Fruit fly (Drosophila melanogaster) whole organism, prepupa: ENCODE data around the gene dUTPase.

Experiments used
- CG10631 ChIP-seq: fragments of 200-800 bp; sonication (Bioruptor generic); optimal IDR thresholded peaks from 2 replicates; lab custom pipeline; 2016; ENCODE audit warnings: missing biosample characterization, missing genetic modification characterization
- CG10669 ChIP-seq: fragments of 200-800 bp; sonication (Bioruptor generic); optimal IDR thresholded peaks from 3 replicates; lab custom pipeline; 2018; ENCODE audit warnings: missing biosample characterization, mild to moderate bottlenecking, missing genetic modification characterization, moderate library complexity
- CG11294 ChIP-seq: fragments of 200-800 bp; sonication (Bioruptor generic); IDR thresholded peaks from 2 replicates; pipeline ENCODE4 v1.3.6; 2022; ENCODE audit warnings: missing biosample characterization, missing genetic modification characterization
- CG11902 ChIP-seq: fragments of 200-800 bp; sonication (Bioruptor generic); optimal IDR thresholded peaks from 3 replicates; lab custom pipeline; 2016; ENCODE audit warnings: missing biosample characterization, missing genetic modification characterization
- CG15336 ChIP-seq: fragments of 200-800 bp; sonication (Bioruptor generic); IDR thresholded peaks from 2 replicates; pipeline ENCODE4 v1.3.6; 2022; ENCODE audit warnings: missing biosample characterization, missing genetic modification characterization
- CG1621 ChIP-seq: fragments of 200-800 bp; sonication (Bioruptor generic); optimal IDR thresholded peaks from 3 replicates; lab custom pipeline; 2018; ENCODE audit warnings: missing biosample characterization, mild to moderate bottlenecking, missing genetic modification characterization
- CG16779 ChIP-seq: fragments of 200-800 bp; sonication (Bioruptor generic); optimal IDR thresholded peaks from 3 replicates; lab custom pipeline; 2017; ENCODE audit warnings: missing biosample characterization, mild to moderate bottlenecking, missing genetic modification characterization
- CG3032 ChIP-seq: fragments of 200-800 bp; optimal IDR thresholded peaks from 2 replicates; lab custom pipeline; 2019; ENCODE audit warnings: missing biosample characterization, mild to moderate bottlenecking, missing genetic modification characterization, moderate library complexity
- CG34406 ChIP-seq: fragments of 200-800 bp; sonication (Bioruptor generic); optimal IDR thresholded peaks from 3 replicates; lab custom pipeline; 2016; ENCODE audit warnings: missing biosample characterization, missing genetic modification characterization
- CG3919 ChIP-seq: fragments of 200-800 bp; sonication (Bioruptor generic); optimal IDR thresholded peaks from 3 replicates; lab custom pipeline; 2016; ENCODE audit warnings: missing biosample characterization, missing genetic modification characterization
- CG6163 ChIP-seq: fragments of 200-800 bp; sonication (Bioruptor generic); IDR thresholded peaks from 3 replicates; pipeline ENCODE4 v1.3.6; 2022; ENCODE audit warnings: missing biosample characterization, missing genetic modification characterization
- CG6276 ChIP-seq: fragments of 200-800 bp; sonication (Bioruptor generic); optimal IDR thresholded peaks from 2 replicates; lab custom pipeline; 2017; ENCODE audit warnings: missing biosample characterization, mild to moderate bottlenecking, missing genetic modification characterization
- CG6808 ChIP-seq: fragments of 200-800 bp; sonication (Bioruptor generic); optimal IDR thresholded peaks from 3 replicates; lab custom pipeline; 2017; ENCODE audit warnings: missing biosample characterization, missing genetic modification characterization, mild to moderate bottlenecking, moderate library complexity, missing genetic modification reagents
- CG6854 ChIP-seq: fragments of 200-800 bp; sonication (Bioruptor generic); optimal IDR thresholded peaks from 2 replicates; lab custom pipeline; 2017; ENCODE audit warnings: missing biosample characterization, mild to moderate bottlenecking, missing genetic modification characterization
- CG8119 ChIP-seq: fragments of 200-800 bp; sonication (Bioruptor generic); IDR thresholded peaks from 3 replicates; pipeline ENCODE4 v1.3.6; 2022; ENCODE audit warnings: missing biosample characterization, missing genetic modification characterization
- CG8632 ChIP-seq: fragments of 200-800 bp; sonication (Bioruptor generic); optimal IDR thresholded peaks from 3 replicates; lab custom pipeline; 2016; ENCODE audit warnings: missing biosample characterization, missing genetic modification characterization
- CG9139 ChIP-seq: fragments of 200-800 bp; sonication (Bioruptor generic); optimal IDR thresholded peaks from 3 replicates; lab custom pipeline; 2017; ENCODE audit warnings: missing biosample characterization, mild to moderate bottlenecking, missing genetic modification characterization
- Eip75B ChIP-seq: fragments of 200-800 bp; sonication (Bioruptor generic); optimal IDR thresholded peaks from 3 replicates; lab custom pipeline; 2016; ENCODE audit warnings: missing biosample characterization, missing genetic modification characterization
- Eip78C ChIP-seq: fragments of 200-800 bp; sonication (Bioruptor generic); peaks from one replicate; lab custom pipeline; 2016; ENCODE audit warnings: missing biosample characterization, missing genetic modification characterization
- Eip93F ChIP-seq: fragments of 200-800 bp; sonication (Bioruptor generic); optimal IDR thresholded peaks from 2 replicates; lab custom pipeline; 2016; ENCODE audit warnings: missing biosample characterization, mild to moderate bottlenecking, missing genetic modification characterization
- Ets96B ChIP-seq: fragments of 200-800 bp; optimal IDR thresholded peaks from 2 replicates; lab custom pipeline; 2019; ENCODE audit warnings: missing biosample characterization, mild to moderate bottlenecking, missing genetic modification characterization, moderate library complexity
- Gug ChIP-seq: fragments of 200-800 bp; sonication (Bioruptor generic); IDR thresholded peaks from 2 replicates; pipeline ENCODE4 v1.3.6; 2022; ENCODE audit warnings: missing biosample characterization, missing genetic modification characterization
- Hr38 ChIP-seq: sonication (Bioruptor generic); optimal IDR thresholded peaks from 2 replicates; lab custom pipeline; 2016; ENCODE audit warnings: missing biosample characterization, missing genetic modification characterization
- Hr39 ChIP-seq: fragments of 200-800 bp; sonication (Bioruptor generic); optimal IDR thresholded peaks from 2 replicates; lab custom pipeline; 2016; ENCODE audit warnings: missing biosample characterization, missing genetic modification characterization
- Hr4 ChIP-seq: fragments of 200-800 bp; sonication (Bioruptor generic); optimal IDR thresholded peaks from 3 replicates; lab custom pipeline; 2016; ENCODE audit warnings: missing biosample characterization, missing genetic modification characterization
- Lpt ChIP-seq: fragments of 200-800 bp; sonication (Bioruptor generic); optimal IDR thresholded peaks from 3 replicates; lab custom pipeline; 2016; ENCODE audit warnings: missing biosample characterization, missing genetic modification characterization
- Met ChIP-seq: fragments of 200-800 bp; sonication (Bioruptor generic); optimal IDR thresholded peaks from 3 replicates; lab custom pipeline; 2016; ENCODE audit warnings: missing biosample characterization, missing genetic modification characterization
- Sox102F ChIP-seq: fragments of 200-800 bp; sonication (Bioruptor generic); optimal IDR thresholded peaks from 2 replicates; lab custom pipeline; 2016; ENCODE audit warnings: missing biosample characterization, mild to moderate bottlenecking, missing genetic modification characterization
- Sox14 ChIP-seq: fragments of 200-800 bp; sonication (Bioruptor generic); optimal IDR thresholded peaks from 3 replicates; lab custom pipeline; 2016; ENCODE audit warnings: missing biosample characterization, missing genetic modification characterization
- achi ChIP-seq: fragments of 200-800 bp; sonication (Bioruptor generic); optimal IDR thresholded peaks from 3 replicates; lab custom pipeline; 2016; ENCODE audit warnings: missing biosample characterization, missing genetic modification characterization
- cyc ChIP-seq: fragments of 200-800 bp; sonication (Bioruptor generic); optimal IDR thresholded peaks from 3 replicates; lab custom pipeline; 2016; ENCODE audit warnings: missing biosample characterization, missing genetic modification characterization
- dsx ChIP-seq: fragments of 200-800 bp; optimal IDR thresholded peaks from 3 replicates; lab custom pipeline; 2019; ENCODE audit warnings: missing biosample characterization, mild to moderate bottlenecking, missing genetic modification characterization, moderate library complexity; ENCODE audit not compliant: poor library complexity, severe bottlenecking
- eg ChIP-seq: fragments of 200-800 bp; sonication (Bioruptor generic); IDR thresholded peaks from 3 replicates; pipeline ENCODE4 v1.3.6; 2022; ENCODE audit warnings: missing biosample characterization, missing genetic modification characterization
- fd85E ChIP-seq: fragments of 200-800 bp; sonication (Bioruptor generic); optimal IDR thresholded peaks from 3 replicates; lab custom pipeline; 2016; ENCODE audit warnings: missing biosample characterization, missing genetic modification characterization
- fkh ChIP-seq: fragments of 200-800 bp; sonication (Bioruptor generic); optimal IDR thresholded peaks from 3 replicates; lab custom pipeline; 2017; ENCODE audit warnings: missing biosample characterization, mild to moderate bottlenecking, missing genetic modification characterization, moderate library complexity
- lz ChIP-seq: fragments of 200-800 bp; sonication (Bioruptor generic); optimal IDR thresholded peaks from 3 replicates; lab custom pipeline; 2016; ENCODE audit warnings: missing biosample characterization, missing genetic modification characterization
- net ChIP-seq: fragments of 200-800 bp; sonication (Bioruptor generic); optimal IDR thresholded peaks from 3 replicates; lab custom pipeline; 2016; ENCODE audit warnings: missing biosample characterization, missing genetic modification characterization
- pdm3 ChIP-seq: fragments of 200-800 bp; sonication (Bioruptor generic); optimal IDR thresholded peaks from 3 replicates; lab custom pipeline; 2016; ENCODE audit warnings: missing biosample characterization, missing genetic modification characterization
- salr ChIP-seq, 2 experiments: fragments of 200-800 bp; sonication (Bioruptor generic); optimal IDR thresholded peaks; 3 replicates each; lab custom pipeline; 2016 to 2018; ENCODE audit warnings: missing biosample characterization in 2 of 2, missing genetic modification characterization in 2 of 2, mild to moderate bottlenecking in 1 of 2
- spab ChIP-seq: fragments of 200-800 bp; sonication (Bioruptor generic); optimal IDR thresholded peaks from 2 replicates; lab custom pipeline; 2017; ENCODE audit warnings: missing biosample characterization, mild to moderate bottlenecking, missing genetic modification characterization, missing genetic modification reagents
- ss ChIP-seq, 2 experiments: fragments of 200-800 bp; sonication (Bioruptor generic); optimal IDR thresholded peaks; 2 replicates in 1 of 2; 3 replicates in 1 of 2; lab custom pipeline; 2017 to 2018; ENCODE audit warnings: mild to moderate bottlenecking in 2 of 2, missing biosample characterization in 2 of 2, missing genetic modification characterization in 2 of 2, moderate library complexity in 1 of 2
- svp ChIP-seq: fragments of 200-800 bp; sonication (Bioruptor generic); peaks from one replicate; lab custom pipeline; 2016; ENCODE audit warnings: missing biosample characterization, missing genetic modification characterization
- topi ChIP-seq: fragments of 200-800 bp; sonication (Bioruptor generic); optimal IDR thresholded peaks from 3 replicates; lab custom pipeline; 2016; ENCODE audit warnings: missing biosample characterization, missing genetic modification characterization
- vri ChIP-seq: fragments of 200-800 bp; sonication (Bioruptor generic); optimal IDR thresholded peaks from 3 replicates; lab custom pipeline; 2016; ENCODE audit warnings: missing biosample characterization, mild to moderate bottlenecking, missing genetic modification characterization

The dUTPase gene

DNA sequence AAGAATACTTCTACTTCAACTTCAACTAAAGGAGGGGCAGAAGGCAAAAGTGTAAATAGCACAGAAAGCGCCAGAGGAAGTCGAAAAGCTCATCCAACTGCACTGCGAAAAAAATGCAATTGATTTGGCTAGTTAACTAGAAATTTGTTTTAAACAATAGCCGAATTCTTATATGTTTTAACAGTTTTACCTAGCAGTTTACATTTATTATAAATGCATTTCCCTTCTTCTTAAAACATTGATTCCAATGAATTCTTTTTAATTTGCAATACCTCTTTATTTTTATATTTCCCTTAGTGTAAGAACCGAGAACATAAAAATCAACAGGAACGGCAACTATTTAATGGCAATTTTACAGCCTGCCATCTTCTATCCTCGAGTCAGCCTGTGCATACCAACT, 37.2 kb downstream of the dUTPase start:
- TF ChIP-seq Hr4 (GFP tag; lab: Kevin White, UChicago) (peak; percentile 0), CG3919 (peak; percentile 41), vri (no peak), Eip78C (peak; percentile 83), CG6808 (GFP tag; lab: Kevin White, UChicago) (peak; percentile 37), Hr38 (GFP tag; lab: Kevin White, UChicago) (no peak), CG6163 (GFP tag; lab: Robert Waterston, UW) (0 out of 3 replicates have a peak, but pooled peaks have one; percentile 30), eg (GFP tag; lab: Robert Waterston, UW) (no peak), Ets96B (peak; percentile 58), spab (GFP tag; lab: Kevin White, UChicago) (peak; percentile 33), Lpt (no peak), CG34406 (GFP tag; lab: Kevin White, UChicago) (no peak), CG10669 (GFP tag; lab: Kevin White, UChicago) (peak; percentile 49), Eip75B (GFP tag; lab: Kevin White, UChicago) (peak; percentile 46), CG10631 (GFP tag; lab: Kevin White, UChicago) (peak; percentile 34), CG3032 (tag; lab: Kevin White, UChicago) (peak; percentile 59), achi (GFP tag; lab: Kevin White, UChicago) (peak; percentile 13), CG6276 (GFP tag; lab: Kevin White, UChicago) (no peak), dsx (peak; percentile 57), ss (GFP tag; optimal IDR thresholded peaks at IDR 0.05; lab: Kevin White, UChicago) (peak; percentile 13 to 27)

DNA sequence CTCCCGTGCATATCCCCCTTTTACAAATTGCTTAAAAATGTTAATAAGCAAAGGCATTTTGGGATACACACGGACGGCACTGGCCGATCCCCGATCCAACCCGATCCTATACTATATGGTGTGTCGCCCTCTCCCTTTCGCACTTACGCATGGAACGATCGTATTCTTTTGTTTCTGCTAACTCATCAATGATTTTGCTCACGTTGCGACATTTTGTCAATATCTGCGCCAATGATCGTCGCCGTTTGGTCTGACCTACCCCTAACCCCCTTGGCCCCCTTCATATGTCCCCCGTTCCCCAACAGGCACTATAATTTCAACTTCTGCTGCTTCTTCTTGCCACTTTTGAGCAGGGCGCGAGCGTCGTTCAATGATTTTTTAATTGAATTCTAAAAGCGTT, 38.6 kb downstream of the dUTPase start:
- TF ChIP-seq topi (GFP tag; lab: Kevin White, UChicago), result no peak
- no peak for TF ChIP-seq ss (GFP tag; optimal IDR thresholded peaks at IDR 0.05; lab: Kevin White, UChicago)
- TF ChIP-seq CG6276 (GFP tag; lab: Kevin White, UChicago), result no peak
- no peak for TF ChIP-seq CG16779
- no peak for TF ChIP-seq CG1621 (tag; lab: Kevin White, UChicago)
- no peak for TF ChIP-seq CG15336 (GFP tag; lab: Robert Waterston, UW)
- no peak for TF ChIP-seq CG6163 (GFP tag; lab: Robert Waterston, UW)
- TF ChIP-seq net (GFP tag; lab: Kevin White, UChicago), result no peak

dm6 chr2L:11051644-11052492, 40.8 kb downstream of the dUTPase start:
- TF ChIP-seq topi (GFP tag; lab: Kevin White, UChicago) (no peak), cyc (GFP tag; lab: Kevin White, UChicago) (no peak), lz (GFP tag; lab: Kevin White, UChicago) (peak; percentile 15), dsx (peak; percentile 26), net (GFP tag; lab: Kevin White, UChicago) (no peak), Hr4 (GFP tag; lab: Kevin White, UChicago) (no peak), pdm3 (GFP tag; lab: Kevin White, UChicago) (peak; percentile 30), CG8119 (GFP tag; lab: Robert Waterston, UW) (no peak), CG3032 (tag; lab: Kevin White, UChicago) (peak; percentile 54), CG6163 (GFP tag; lab: Robert Waterston, UW) (peak; percentile 16; the same call in 1 of the 3 replicates), CG1621 (tag; lab: Kevin White, UChicago) (peak; percentile 40), ss (GFP tag; optimal IDR thresholded peaks at IDR 0.05; lab: Kevin White, UChicago) (peak in 1 of 2 experiments; percentile 96), CG11902 (GFP tag; lab: Kevin White, UChicago) (no peak), Sox14 (GFP tag; lab: Kevin White, UChicago) (peak; percentile 22), Eip75B (GFP tag; lab: Kevin White, UChicago) (peak; percentile 45), fd85E (GFP tag; lab: Kevin White, UChicago) (no peak), Eip93F (no peak), svp (GFP tag; lab: Kevin White, UChicago) (peak; percentile 58), achi (GFP tag; lab: Kevin White, UChicago) (no peak), vri (no peak), CG6854 (no peak), CG9139 (GFP tag; lab: Kevin White, UChicago) (peak; percentile 24), Lpt (no peak), Hr39 (GFP tag; lab: Kevin White, UChicago) (peak; percentile 32), salr (GFP tag; optimal IDR thresholded peaks at IDR 0.05; lab: Kevin White, UChicago) (no peak), Met (peak; percentile 54), fkh (GFP tag; lab: Kevin White, UChicago) (no peak), CG10669 (GFP tag; lab: Kevin White, UChicago) (peak; percentile 37), CG8632 (GFP tag; lab: Kevin White, UChicago) (peak; percentile 44), Gug (GFP tag; lab: Robert Waterston, UW) (no peak), Sox102F (GFP tag; lab: Kevin White, UChicago) (peak; percentile 31), CG11294 (no peak)
